Worm (Caenorhabditis elegans) whole organism, L1 larva: Measurements from ENCODE around the gene jtr-1.

Source experiments
- dpl-1 ChIP-seq, 3 experiments: fragments of 150-350 bp in 2 of 3; sonication (generic microtip) in 1 of 3; optimal IDR thresholded peaks; 2 replicates each; lab custom pipeline; 2014 to 2017; ENCODE audit warnings: missing biosample characterization in 3 of 3, missing genetic modification characterization in 3 of 3, missing genetic modification reagents in 3 of 3
- fkh-10 ChIP-seq: sonication (generic microtip); optimal IDR thresholded peaks from 2 replicates; lab custom pipeline; 2017; ENCODE audit warnings: missing biosample characterization, missing genetic modification reagents, missing genetic modification characterization
- mep-1 ChIP-seq: fragments of 150-350 bp; optimal IDR thresholded peaks from 2 replicates; lab custom pipeline; 2014; ENCODE audit warnings: missing biosample characterization, missing genetic modification characterization
- nhr-12 ChIP-seq: sonication (generic microtip); optimal IDR thresholded peaks from 2 replicates; lab custom pipeline; 2017; ENCODE audit warnings: missing biosample characterization, missing genetic modification characterization
- nhr-28 ChIP-seq: fragments of 150-350 bp; optimal IDR thresholded peaks from 2 replicates; lab custom pipeline; 2014; ENCODE audit warnings: missing biosample characterization, missing genetic modification characterization
- nhr-77 ChIP-seq: fragments of 150-350 bp; optimal IDR thresholded peaks from 2 replicates; lab custom pipeline; 2014; ENCODE audit warnings: missing biosample characterization, missing genetic modification characterization
- xbp-1 ChIP-seq: sonication (generic microtip); optimal IDR thresholded peaks from 2 replicates; lab custom pipeline; 2016; ENCODE audit warnings: missing genetic modification characterization, missing compliant biosample characterization
- zag-1 ChIP-seq: fragments of 150-350 bp; optimal IDR thresholded peaks from 2 replicates; lab custom pipeline; 2014; ENCODE audit warnings: missing biosample characterization, missing genetic modification characterization

- TF ChIP-seq dpl-1 (GFP tag; optimal IDR thresholded peaks at IDR 0.05; lab: Kevin White, UChicago) (no peak), zag-1 (tag; lab: Kevin White, UChicago) (no peak), nhr-77 (tag; lab: Kevin White, UChicago) (no peak), fkh-10 (no peak), nhr-12 (tag; lab: Kevin White, UChicago) (no peak), mep-1 (tag; lab: Kevin White, UChicago) (no peak), nhr-28 (no peak), xbp-1 (tag; lab: Kevin White, UChicago) (no peak)
These were observed 38.7 kb downstream of the jtr-1 start for ce11 chrIV:1459419-1459818.
